Worm (Caenorhabditis elegans) whole organism, L1 larva: Measurements from ENCODE around the gene nlp-25.

Source experiments
- C16A3.4 ChIP-seq: fragments of 150-350 bp; optimal IDR thresholded peaks from 2 replicates; lab custom pipeline; 2014; ENCODE audit warnings: missing biosample characterization, missing genetic modification characterization
- nhr-11 ChIP-seq: fragments of 150-350 bp; optimal IDR thresholded peaks from 2 replicates; lab custom pipeline; 2014; ENCODE audit warnings: missing biosample characterization, missing genetic modification characterization
- pag-3 ChIP-seq: sonication (generic microtip); optimal IDR thresholded peaks from 2 replicates; lab custom pipeline; 2017; ENCODE audit warnings: missing genetic modification characterization, mild to moderate bottlenecking, missing compliant biosample characterization, antibody characterized with exemption, borderline replicate concordance; ENCODE audit not compliant: insufficient read depth
- sox-4 ChIP-seq: sonication (generic microtip); optimal IDR thresholded peaks from 2 replicates; lab custom pipeline; 2016; ENCODE audit warnings: missing genetic modification characterization, missing compliant biosample characterization

- TF ChIP-seq pag-3 (no peak), C16A3.4 (no peak), nhr-11 (tag; lab: Kevin White, UChicago) (no peak), sox-4 (tag; lab: Kevin White, UChicago) (no peak)
Observed at ce11 chrV:19570102-19570501, 35.9 kb upstream of the nlp-25 start.
